Worm (Caenorhabditis elegans) whole organism, early embryonic: Measurements from ENCODE around the gene cyp-33C8.

Experiments used
- B0310.2 ChIP-seq: sonication (generic microtip); optimal IDR thresholded peaks from 2 replicates; lab custom pipeline; 2016; ENCODE audit warnings: mild to moderate bottlenecking, missing genetic modification characterization, missing compliant biosample characterization
- F13C5.2 ChIP-seq: sonication (generic microtip); optimal IDR thresholded peaks from 2 replicates; lab custom pipeline; 2017; ENCODE audit warnings: mild to moderate bottlenecking, missing genetic modification characterization, inconsistent platforms, missing compliant biosample characterization
- aly-1 ChIP-seq: sonication (generic microtip); optimal IDR thresholded peaks from 2 replicates; lab custom pipeline; 2016; ENCODE audit warnings: missing genetic modification characterization, missing compliant biosample characterization
- ama-1 ChIP-seq: fragments of 150-350 bp; optimal IDR thresholded peaks from 2 replicates; lab custom pipeline; 2014
- ceh-13 ChIP-seq: fragments of 200-800 bp; sonication (Bioruptor generic); optimal IDR thresholded peaks from 2 replicates; lab custom pipeline; 2018; ENCODE audit warnings: mild to moderate bottlenecking, missing genetic modification characterization, missing compliant biosample characterization
- ceh-36 ChIP-seq: sonication (generic microtip); optimal IDR thresholded peaks from 2 replicates; lab custom pipeline; 2016; ENCODE audit warnings: missing genetic modification characterization, inconsistent platforms, missing compliant biosample characterization
- ets-7 ChIP-seq: sonication (generic microtip); optimal IDR thresholded peaks from 2 replicates; lab custom pipeline; 2016; ENCODE audit warnings: missing genotype, missing genetic modification characterization, missing compliant biosample characterization
- flt-1 ChIP-seq: fragments of 200-800 bp; sonication (Bioruptor generic); IDR thresholded peaks from 2 replicates; pipeline ENCODE4 v1.3.6; 2022; ENCODE audit warnings: missing genetic modification characterization, missing compliant biosample characterization
- hmbx-1 ChIP-seq: sonication (generic microtip); optimal IDR thresholded peaks from 2 replicates; lab custom pipeline; 2016; ENCODE audit warnings: mild to moderate bottlenecking, missing genetic modification characterization, missing compliant biosample characterization
- hmg-4 ChIP-seq: fragments of 200-800 bp; sonication (Bioruptor generic); optimal IDR thresholded peaks from 2 replicates; lab custom pipeline; 2018; ENCODE audit warnings: mild to moderate bottlenecking, missing genetic modification characterization, missing compliant biosample characterization
- hnd-1 ChIP-seq: sonication (generic microtip); optimal IDR thresholded peaks from 2 replicates; lab custom pipeline; 2016; ENCODE audit warnings: missing genetic modification characterization, missing compliant biosample characterization
- pes-1 ChIP-seq: fragments of 200-800 bp; sonication (Bioruptor generic); IDR thresholded peaks from 2 replicates; pipeline ENCODE4 v1.3.6; 2022; ENCODE audit warnings: missing genetic modification reagents, missing genetic modification characterization, missing compliant biosample characterization
- scrt-1 ChIP-seq: fragments of 200-800 bp; sonication (Bioruptor generic); IDR thresholded peaks from 2 replicates; pipeline ENCODE4 v1.3.6; 2022; ENCODE audit warnings: missing genetic modification characterization, missing compliant biosample characterization
- sea-1 ChIP-seq: fragments of 200-800 bp; sonication (Bioruptor generic); conservative IDR thresholded peaks from 2 replicates; pipeline ENCODE4 v1.3.6; 2022; ENCODE audit warnings: missing genetic modification characterization, missing compliant biosample characterization
- tbx-11 ChIP-seq: fragments of 200-800 bp; sonication (Bioruptor generic); IDR thresholded peaks from 2 replicates; pipeline ENCODE4 v1.3.6; 2022; ENCODE audit warnings: missing genetic modification characterization, missing compliant biosample characterization
- tbx-37 ChIP-seq: fragments of 200-800 bp; sonication (Bioruptor generic); conservative IDR thresholded peaks from 2 replicates; pipeline ENCODE4 v1.3.6; 2022; ENCODE audit warnings: missing genetic modification reagents, missing genetic modification characterization, missing compliant biosample characterization
- tra-4 ChIP-seq: sonication (generic microtip); optimal IDR thresholded peaks from 2 replicates; lab custom pipeline; 2017; ENCODE audit warnings: missing genetic modification characterization, missing compliant biosample characterization

Gene cyp-33C8

DNA sequence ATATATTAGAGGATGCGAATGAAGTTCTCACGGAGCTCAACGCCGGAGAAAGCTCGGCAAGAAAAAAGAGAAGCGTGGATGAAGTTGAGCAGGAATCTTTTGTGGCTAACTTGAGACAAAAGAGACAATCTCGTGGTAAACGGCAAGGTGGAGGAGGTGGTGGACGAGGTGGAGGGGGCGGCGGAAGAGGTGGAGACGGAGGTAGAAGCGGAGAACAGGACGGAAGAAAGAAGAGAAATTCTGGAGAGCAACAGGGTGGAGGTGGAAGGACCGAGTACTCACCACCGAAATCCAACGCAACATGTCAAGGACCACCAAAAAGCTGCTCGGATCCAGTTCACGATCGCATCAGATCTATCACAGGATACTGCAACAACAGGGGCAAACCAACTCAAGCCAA, 12.9 kb downstream of the cyp-33C8 start:
- TF ChIP-seq hmg-4 (GFP tag; lab: Kevin White, UChicago) (no peak), F13C5.2 (no peak), hnd-1 (tag; lab: Kevin White, UChicago) (no peak), ama-1 (lab: Kevin White, UChicago) (no peak), B0310.2 (no peak), ceh-36 (no peak), pes-1 (no peak), flt-1 (GFP tag; lab: Robert Waterston, UW) (no peak), tra-4 (tag; lab: Kevin White, UChicago) (no peak), ets-7 (tag; lab: Kevin White, UChicago) (no peak), sea-1 (GFP tag; lab: Robert Waterston, UW) (no peak), tbx-11 (GFP tag; lab: Robert Waterston, UW) (no peak), aly-1 (tag; lab: Kevin White, UChicago) (no peak)

DNA sequence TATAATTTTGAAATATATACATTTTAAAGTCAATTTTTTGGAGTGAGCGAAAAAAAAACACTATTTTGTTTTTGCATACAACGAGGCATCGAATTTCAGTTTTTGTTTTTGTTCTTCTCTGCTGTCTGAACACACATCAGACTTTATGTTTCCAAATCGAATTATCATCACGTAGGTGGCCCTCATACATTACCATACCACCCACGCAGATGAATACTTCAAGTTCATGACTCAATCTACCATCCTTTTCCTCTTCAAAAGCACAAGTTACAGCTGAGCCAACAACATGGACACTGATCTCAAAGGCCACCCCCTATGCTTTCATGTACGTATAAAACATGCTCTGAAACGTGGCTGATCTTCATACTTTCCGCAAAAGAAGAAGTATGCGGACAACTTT, 13.6 kb downstream of the cyp-33C8 start, which contains the start of gene R08F11.7:
R08F11.7 (plus strand) TSS at position 301 of the 400 bp plus-strand sequence.
- TF ChIP-seq hmg-4 (GFP tag; lab: Kevin White, UChicago) (no peak), ets-7 (tag; lab: Kevin White, UChicago) (no peak), ceh-36 (no peak), ceh-13 (GFP tag; lab: Kevin White, UChicago) (no peak), pes-1 (no peak), hnd-1 (tag; lab: Kevin White, UChicago) (no peak), tra-4 (tag; lab: Kevin White, UChicago) (no peak), hmbx-1 (tag; lab: Kevin White, UChicago) (no peak), ama-1 (lab: Kevin White, UChicago) (no peak), tbx-37 (GFP tag; lab: Robert Waterston, UW) (no peak), B0310.2 (no peak), tbx-11 (GFP tag; lab: Robert Waterston, UW) (no peak), F13C5.2 (no peak)

DNA sequence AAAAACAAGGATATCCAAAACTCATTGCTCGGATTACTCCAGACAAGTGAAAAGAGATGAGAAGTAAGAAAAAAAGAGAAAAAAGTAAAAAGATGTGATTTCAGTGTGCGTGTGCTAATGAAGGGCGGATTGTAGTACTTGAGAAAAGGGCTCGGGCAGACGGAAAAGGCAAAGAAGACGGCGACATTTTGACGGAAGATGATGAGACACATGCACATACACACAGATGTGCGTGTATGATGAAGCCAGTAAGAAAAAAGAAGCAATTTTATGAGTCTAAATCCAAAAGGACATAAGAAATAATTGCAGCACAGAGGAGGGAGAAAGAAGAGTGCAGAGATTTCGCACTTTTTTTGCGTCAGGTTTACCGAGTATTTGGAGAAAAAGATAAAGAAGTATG, 14.8 kb downstream of the cyp-33C8 start:
- no peak for TF ChIP-seq aly-1 (tag; lab: Kevin White, UChicago)
- TF ChIP-seq scrt-1 (GFP tag; lab: Robert Waterston, UW) = no peak
- TF ChIP-seq hnd-1 (tag; lab: Kevin White, UChicago) = no peak
- no peak for TF ChIP-seq sea-1 (GFP tag; lab: Robert Waterston, UW)
- TF ChIP-seq F13C5.2 = no peak

DNA sequence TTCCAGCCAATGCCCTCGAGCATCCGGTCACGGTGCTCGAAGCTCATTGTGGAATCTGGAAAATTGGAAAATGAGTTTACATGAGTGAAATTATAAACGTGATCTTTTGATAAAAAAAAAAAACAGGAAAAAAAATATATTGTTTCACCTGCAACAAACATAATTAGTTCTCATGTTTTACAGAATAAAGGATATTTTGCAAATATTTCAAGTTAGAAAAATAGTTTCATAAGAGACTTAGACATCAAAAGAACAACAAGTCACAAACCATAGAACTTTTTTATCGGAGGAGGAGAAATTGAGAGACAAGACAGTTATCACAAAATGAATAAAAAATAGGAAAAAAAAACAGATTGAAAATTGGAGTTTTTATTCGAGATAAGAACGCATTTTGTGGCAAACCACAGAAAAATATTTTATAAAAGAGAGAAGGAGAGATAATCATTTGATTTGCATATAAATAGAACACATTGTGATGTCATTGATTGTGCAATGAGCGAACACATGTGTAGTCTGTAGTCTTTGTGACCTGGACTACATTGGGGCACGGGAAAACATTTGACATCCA, 19.1 kb downstream of the cyp-33C8 start, which contains the start of gene R08F11.1:
R08F11.1 (minus strand) TSS at position 51 of the 568 bp plus-strand sequence.
- TF ChIP-seq ceh-36 (no peak), sea-1 (GFP tag; lab: Robert Waterston, UW) (no peak), hmg-4 (GFP tag; lab: Kevin White, UChicago) (no peak), aly-1 (tag; lab: Kevin White, UChicago) (no peak), ets-7 (tag; lab: Kevin White, UChicago) (no peak), scrt-1 (GFP tag; lab: Robert Waterston, UW) (no peak), ama-1 (lab: Kevin White, UChicago) (no peak), flt-1 (GFP tag; lab: Robert Waterston, UW) (no peak), B0310.2 (no peak), pes-1 (no peak), tbx-11 (GFP tag; lab: Robert Waterston, UW) (no peak), tra-4 (tag; lab: Kevin White, UChicago) (no peak), F13C5.2 (no peak)

DNA sequence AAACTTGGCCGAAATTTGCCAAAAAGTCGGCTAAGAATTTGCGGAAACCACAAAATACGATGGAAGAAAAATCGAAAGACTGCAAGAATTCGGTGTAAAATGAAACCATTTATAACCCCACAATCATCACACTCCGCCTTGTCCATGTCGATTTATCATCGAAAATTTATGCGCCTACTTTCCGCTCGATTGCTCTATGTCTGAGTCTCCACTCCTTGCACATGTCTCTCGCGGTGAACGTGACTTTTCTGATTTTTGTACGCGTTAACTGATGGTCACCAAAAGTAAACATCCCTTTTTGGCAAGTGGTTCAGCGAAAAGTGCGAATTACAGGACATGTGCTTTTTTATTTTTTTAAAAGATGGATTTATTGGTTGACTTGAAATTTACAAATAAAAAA, 26.4 kb downstream of the cyp-33C8 start:
- TF ChIP-seq flt-1 (GFP tag; lab: Robert Waterston, UW) (no peak), hmbx-1 (tag; lab: Kevin White, UChicago) (no peak), ceh-13 (GFP tag; lab: Kevin White, UChicago) (no peak), tbx-11 (GFP tag; lab: Robert Waterston, UW) (no peak), hmg-4 (GFP tag; lab: Kevin White, UChicago) (no peak), tra-4 (tag; lab: Kevin White, UChicago) (no peak), hnd-1 (tag; lab: Kevin White, UChicago) (no peak), aly-1 (tag; lab: Kevin White, UChicago) (no peak), ceh-36 (no peak), B0310.2 (no peak), tbx-37 (GFP tag; lab: Robert Waterston, UW) (no peak), scrt-1 (GFP tag; lab: Robert Waterston, UW) (no peak), pes-1 (no peak)

DNA sequence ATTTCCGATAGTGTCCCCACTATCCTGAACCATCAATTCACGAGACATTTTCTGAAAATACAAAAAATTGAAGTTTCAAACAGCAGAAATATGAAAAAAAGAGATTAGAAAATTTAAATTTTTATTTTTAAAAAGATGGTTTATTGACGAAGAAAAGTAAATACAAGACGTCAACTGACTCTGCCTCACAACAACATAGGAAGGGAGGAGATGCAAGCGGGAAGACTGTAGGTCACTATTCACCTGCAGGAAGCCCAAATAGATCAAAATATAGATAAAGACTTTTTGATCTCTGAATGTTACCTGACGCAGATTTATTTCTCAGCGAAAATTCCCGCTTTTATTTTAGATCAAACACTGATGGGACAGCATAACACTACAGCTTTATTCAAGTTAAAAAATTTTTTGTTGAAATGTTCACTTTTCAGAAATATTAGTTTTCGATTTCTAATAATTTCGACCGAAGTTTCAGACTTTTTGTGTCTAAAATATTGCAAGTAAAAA, 27.2 kb downstream of the cyp-33C8 start, which contains the start of gene cysl-3:
cysl-3 (minus strand) TSS at position 51 of the 504 bp plus-strand sequence.
- TF ChIP-seq sea-1 (GFP tag; lab: Robert Waterston, UW) (no peak), ama-1 (lab: Kevin White, UChicago) (no peak), tra-4 (tag; lab: Kevin White, UChicago) (no peak), F13C5.2 (no peak), tbx-11 (GFP tag; lab: Robert Waterston, UW) (no peak), ets-7 (tag; lab: Kevin White, UChicago) (no peak), hmg-4 (GFP tag; lab: Kevin White, UChicago) (no peak), flt-1 (GFP tag; lab: Robert Waterston, UW) (no peak), ceh-36 (no peak), ceh-13 (GFP tag; lab: Kevin White, UChicago) (no peak), pes-1 (no peak), tbx-37 (GFP tag; lab: Robert Waterston, UW) (no peak), aly-1 (tag; lab: Kevin White, UChicago) (no peak), hmbx-1 (tag; lab: Kevin White, UChicago) (no peak), B0310.2 (no peak), hnd-1 (tag; lab: Kevin White, UChicago) (no peak), scrt-1 (GFP tag; lab: Robert Waterston, UW) (no peak)

DNA sequence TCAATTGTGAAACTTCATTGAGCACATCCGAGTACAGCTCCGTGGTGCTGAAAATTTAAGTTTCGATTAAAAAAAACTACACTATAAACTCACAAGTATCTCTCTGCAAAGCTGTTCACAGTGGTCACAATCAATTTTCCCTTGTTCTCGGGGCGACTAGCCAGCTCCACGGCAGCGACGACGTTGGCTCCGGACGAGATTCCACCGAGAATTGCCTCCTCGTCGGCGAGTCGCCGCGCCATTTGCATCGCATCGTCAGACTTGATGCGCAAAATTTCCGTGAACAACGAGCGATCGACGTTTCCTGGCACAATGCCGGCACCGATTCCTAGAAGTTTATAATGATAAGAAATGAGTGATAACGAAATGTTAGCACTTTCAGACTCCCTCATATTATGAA, 28.7 kb downstream of the cyp-33C8 start:
- TF ChIP-seq F13C5.2 (no peak), tbx-37 (GFP tag; lab: Robert Waterston, UW) (no peak), hmg-4 (GFP tag; lab: Kevin White, UChicago) (no peak), flt-1 (GFP tag; lab: Robert Waterston, UW) (no peak), pes-1 (no peak), ama-1 (lab: Kevin White, UChicago) (no peak), ceh-36 (no peak), sea-1 (GFP tag; lab: Robert Waterston, UW) (no peak), B0310.2 (no peak), scrt-1 (GFP tag; lab: Robert Waterston, UW) (no peak), ets-7 (tag; lab: Kevin White, UChicago) (no peak), hmbx-1 (tag; lab: Kevin White, UChicago) (no peak)
